Fruit fly (Drosophila melanogaster) whole organism: ENCODE data around the gene Hsc20.

ENCODE experiments used
- Dll ChIP-seq: fragments of >200 bp; optimal IDR thresholded peaks from 2 replicates; lab custom pipeline; 2017
- pan ChIP-seq: fragments of >200 bp; optimal IDR thresholded peaks from 2 replicates; lab custom pipeline; 2017
- psq ChIP-seq: fragments of >200 bp; optimal IDR thresholded peaks from 2 replicates; lab custom pipeline; 2017

- no peak for TF ChIP-seq psq (lab: Kevin White, UChicago)
- no peak for TF ChIP-seq pan (lab: Kevin White, UChicago)
- no peak for TF ChIP-seq Dll (lab: Kevin White, UChicago)
Measured at dm6 chr3L:16217935-16218334, 15.0 kb upstream of the Hsc20 start.
